Worm (Caenorhabditis elegans): ENCODE measurements around the gene F01D4.8.

DNA sequence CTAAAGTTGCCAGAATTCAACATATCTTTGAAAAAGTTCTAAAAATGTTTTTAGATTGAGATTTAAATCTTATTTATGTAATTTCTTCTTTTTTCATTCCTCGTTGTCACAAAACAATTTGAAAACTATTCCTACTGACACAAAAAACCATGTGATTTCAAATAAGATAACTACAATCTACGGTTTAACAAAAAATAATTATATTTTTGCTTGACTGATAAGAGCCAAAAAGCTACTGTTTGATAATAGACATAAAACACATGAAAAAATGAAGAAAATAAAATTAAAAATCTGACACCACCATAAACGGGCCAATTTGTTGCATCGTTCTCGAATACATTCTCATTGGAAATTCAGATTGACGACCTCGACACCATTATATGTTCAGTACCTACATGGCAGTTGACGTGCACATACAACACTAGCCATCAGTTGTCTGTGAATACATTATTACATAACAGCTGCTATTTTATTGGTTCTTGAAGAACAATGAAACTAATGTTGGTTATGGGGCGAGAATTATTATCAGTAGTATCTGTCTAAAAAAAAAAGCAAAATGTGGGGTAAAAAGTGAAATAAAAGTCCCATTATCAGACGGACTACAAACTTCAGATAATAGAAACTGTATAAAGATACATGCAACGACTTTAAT lies 11.2 kb upstream of the F01D4.8 start, which contains the start of gene ugt-43:
- no peak for TF ChIP-seq him-1 (tag; optimal IDR thresholded peaks at IDR 0.05)
- TF ChIP-seq dao-5 (tag; optimal IDR thresholded peaks at IDR 0.05), result no peak
- TF ChIP-seq W03F9.2 (tag; optimal IDR thresholded peaks at IDR 0.05), result no peak
